Worm (Caenorhabditis elegans): Measurements from ENCODE around the gene F19B6.3.

Gene F19B6.3

DNA sequence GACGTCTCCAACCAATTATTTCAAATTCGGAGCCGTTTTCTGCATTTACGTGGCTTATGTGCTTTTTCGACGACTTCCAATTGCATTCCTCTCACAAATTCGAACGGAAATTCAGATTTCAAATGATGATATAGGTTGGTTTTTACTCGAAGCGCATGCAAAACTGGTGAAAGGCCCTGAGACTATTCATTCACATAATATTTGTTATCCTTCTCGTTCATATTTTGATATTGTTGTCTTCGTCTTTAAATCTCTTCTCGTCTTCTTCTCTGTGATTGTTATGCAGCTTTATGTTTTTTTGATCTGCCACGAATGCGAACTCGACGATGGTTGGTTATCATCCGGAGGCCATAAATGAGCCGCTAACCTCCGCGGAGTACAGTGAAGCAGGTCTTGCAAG lies 44.2 kb upstream of the F19B6.3 start, which contains the start of gene hpo-12:
hpo-12 (plus strand) TSS at position 301 of the 400 bp plus-strand sequence.
- TF ChIP-seq lin-29 (GFP tag; IDR thresholded peaks at IDR 0.05) (no peak), ceh-28 (tag; optimal IDR thresholded peaks at IDR 0.05) (no peak), snpc-4 (tag; optimal IDR thresholded peaks at IDR 0.05) (no peak), unc-62 (GFP tag; optimal IDR thresholded peaks at IDR 0.05 in 1 of 2) (peak in 1 of 2 experiments; percentile 44), unc-62 (tag; optimal IDR thresholded peaks at IDR 0.05) (no peak)

DNA sequence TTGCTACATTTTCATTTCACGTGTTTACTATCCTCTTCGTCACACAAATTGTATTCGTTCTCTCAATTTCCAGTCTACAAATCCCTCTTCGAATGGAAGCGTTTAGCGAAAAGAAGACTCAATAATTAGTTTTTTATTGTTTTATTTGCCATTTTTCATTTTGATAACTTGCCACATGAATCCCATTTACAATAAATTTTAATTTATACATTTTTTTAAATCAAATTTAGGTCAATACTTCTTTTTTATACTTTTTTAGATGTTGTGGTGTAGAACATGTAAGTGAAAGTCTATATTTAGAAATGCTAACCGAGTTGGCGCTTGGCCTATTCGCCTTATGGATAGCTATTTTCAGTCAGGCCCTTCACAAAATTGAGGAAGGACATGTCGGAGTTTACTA lies 39.4 kb upstream of the F19B6.3 start, which contains the start of gene erl-1:
erl-1 (plus strand) TSS at position 301 of the 400 bp plus-strand sequence.
- TF ChIP-seq mdl-1 (tag; optimal IDR thresholded peaks at IDR 0.05), result no peak

DNA sequence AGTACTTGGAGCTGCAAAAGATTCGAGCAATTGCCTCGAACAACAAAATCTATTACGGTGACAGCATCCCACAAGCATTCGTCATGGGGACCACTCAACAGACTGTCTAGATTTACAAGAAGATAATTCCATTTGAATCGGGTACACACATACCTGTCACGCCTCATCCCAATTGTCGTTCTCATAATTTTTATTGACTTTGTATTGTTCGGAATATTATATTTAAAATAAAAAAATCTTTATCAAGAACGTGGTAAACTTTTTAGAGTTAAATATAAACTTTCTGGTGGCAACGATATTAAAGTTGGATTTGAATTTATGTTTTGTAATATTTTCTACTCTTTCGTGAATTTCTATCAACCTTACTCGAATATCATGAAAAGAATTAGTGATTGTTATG lies 37.9 kb upstream of the F19B6.3 start, which contains the start of gene C42C1.9:
C42C1.9 (plus strand) TSS at position 301 of the 400 bp plus-strand sequence.
- no peak for TF ChIP-seq mep-1 (tag; optimal IDR thresholded peaks at IDR 0.05)
- TF ChIP-seq nhr-237 (tag; optimal IDR thresholded peaks at IDR 0.05), result no peak
- no peak for TF ChIP-seq cey-2 (tag; optimal IDR thresholded peaks at IDR 0.05; ENCODE audit: borderline replicate concordance, insufficient read depth)
- no peak for TF ChIP-seq egl-27 (tag; optimal IDR thresholded peaks at IDR 0.05)
- TF ChIP-seq daf-16 (GFP tag; optimal IDR thresholded peaks at IDR 0.05), result no peak
- TF ChIP-seq daf-16 (tag; optimal IDR thresholded peaks at IDR 0.05), result no peak
- no peak for TF ChIP-seq zag-1 (tag; optimal IDR thresholded peaks at IDR 0.05)
- no peak for TF ChIP-seq saeg-2 (GFP tag; IDR thresholded peaks at IDR 0.05)
- no peak for TF ChIP-seq dve-1 (tag; optimal IDR thresholded peaks at IDR 0.05; ENCODE audit: insufficient read depth)
- TF ChIP-seq lim-7 (GFP tag; IDR thresholded peaks at IDR 0.05), result no peak
- no peak for TF ChIP-seq mes-2 (tag; optimal IDR thresholded peaks at IDR 0.05; ENCODE audit: poor library complexity, severe bottlenecking)
- TF ChIP-seq spr-1 (tag; optimal IDR thresholded peaks at IDR 0.05), result no peak
- no peak for TF ChIP-seq ceh-44 (GFP tag; IDR thresholded peaks at IDR 0.05)
- TF ChIP-seq ama-1 (optimal IDR thresholded peaks at IDR 0.05), result no peak
- TF ChIP-seq skn-1 (tag; optimal IDR thresholded peaks at IDR 0.05), result no peak
- no peak for TF ChIP-seq D1046.2 (GFP tag; IDR thresholded peaks at IDR 0.05)

DNA sequence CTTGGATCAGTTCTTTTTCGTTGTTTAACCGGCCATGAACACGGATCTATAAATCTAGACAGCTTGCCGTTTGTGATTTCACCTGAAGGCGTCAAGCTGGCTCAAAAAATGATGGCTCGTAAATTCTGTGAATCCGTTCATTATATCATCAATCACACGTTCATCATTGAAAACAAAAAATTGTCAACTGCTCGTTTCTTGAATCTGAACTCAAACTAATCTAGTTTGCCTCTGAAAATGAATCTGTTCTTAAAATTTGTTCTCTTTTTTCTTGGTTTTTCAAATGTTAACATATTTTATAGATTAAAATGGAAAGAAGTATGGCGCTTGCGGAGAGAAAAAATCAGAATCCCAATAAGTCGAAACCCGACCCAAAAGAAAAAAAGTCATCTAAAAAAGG lies 36.3 kb upstream of the F19B6.3 start, which contains the start of gene C42C1.8:
C42C1.8 (plus strand) TSS at position 301 of the 400 bp plus-strand sequence.
- TF ChIP-seq set-16 (GFP tag; IDR thresholded peaks at IDR 0.05), result no peak
- no peak for TF ChIP-seq hmg-1.1 (GFP tag; IDR thresholded peaks at IDR 0.05)
- TF ChIP-seq jun-1 (tag; optimal IDR thresholded peaks at IDR 0.05), result no peak
- no peak for TF ChIP-seq Y48G9A.11 (GFP tag; IDR thresholded peaks at IDR 0.05)
- TF ChIP-seq unc-130 (GFP tag; optimal IDR thresholded peaks at IDR 0.05), result no peak
- no peak for TF ChIP-seq attf-4 (tag; optimal IDR thresholded peaks at IDR 0.05)
- TF ChIP-seq unc-62 (GFP tag; optimal IDR thresholded peaks at IDR 0.05 in 1 of 2), result no peak
- no peak for TF ChIP-seq unc-62 (tag; optimal IDR thresholded peaks at IDR 0.05)
- TF ChIP-seq lin-38 (GFP tag; IDR thresholded peaks at IDR 0.05), result no peak
- no peak for TF ChIP-seq ceh-44 (GFP tag; IDR thresholded peaks at IDR 0.05)
- no peak for TF ChIP-seq madf-9 (GFP tag; conservative IDR thresholded peaks at IDR 0.05)
- no peak for TF ChIP-seq ceh-28 (tag; optimal IDR thresholded peaks at IDR 0.05)
- TF ChIP-seq hif-1 (tag; optimal IDR thresholded peaks at IDR 0.05), result no peak
- TF ChIP-seq ctbp-1 (GFP tag; IDR thresholded peaks at IDR 0.05), result no peak
- TF ChIP-seq ceh-32 (tag; optimal IDR thresholded peaks at IDR 0.05; ENCODE audit: poor library complexity), result no peak
- no peak for TF ChIP-seq snpc-1.2 (GFP tag; IDR thresholded peaks at IDR 0.05)
- TF ChIP-seq lin-39 (tag; optimal IDR thresholded peaks at IDR 0.05), result no peak
- TF ChIP-seq ceh-20 (GFP tag; IDR thresholded peaks at IDR 0.05), result no peak
- TF ChIP-seq saeg-2 (GFP tag; IDR thresholded peaks at IDR 0.05), result no peak
